Worm (Caenorhabditis elegans): ENCODE results near the gene F44E7.4.

ce11 chrV:5785372-5785771, 8.6 kb upstream of the F44E7.4 start, which contains the start of gene F44E7.7:
- TF ChIP-seq egl-13 (tag; optimal IDR thresholded peaks at IDR 0.05) (no peak), lin-15B (tag; optimal IDR thresholded peaks at IDR 0.05) (no peak), nhr-77 (tag; optimal IDR thresholded peaks at IDR 0.05) (no peak), sup-37 (GFP tag; optimal IDR thresholded peaks at IDR 0.05) (no peak), mdl-1 (tag; optimal IDR thresholded peaks at IDR 0.05) (no peak), ceh-82 (tag; optimal IDR thresholded peaks at IDR 0.05) (no peak), pqm-1 (tag; optimal IDR thresholded peaks at IDR 0.05) (no peak), ztf-11 (tag; optimal IDR thresholded peaks at IDR 0.05) (no peak), lir-3 (tag; optimal IDR thresholded peaks at IDR 0.05; ENCODE audit: poor library complexity) (no peak)

All from whole organism, L1 larva.